Fruit fly (Drosophila melanogaster): ENCODE results near the gene mura.

Gene mura

DNA sequence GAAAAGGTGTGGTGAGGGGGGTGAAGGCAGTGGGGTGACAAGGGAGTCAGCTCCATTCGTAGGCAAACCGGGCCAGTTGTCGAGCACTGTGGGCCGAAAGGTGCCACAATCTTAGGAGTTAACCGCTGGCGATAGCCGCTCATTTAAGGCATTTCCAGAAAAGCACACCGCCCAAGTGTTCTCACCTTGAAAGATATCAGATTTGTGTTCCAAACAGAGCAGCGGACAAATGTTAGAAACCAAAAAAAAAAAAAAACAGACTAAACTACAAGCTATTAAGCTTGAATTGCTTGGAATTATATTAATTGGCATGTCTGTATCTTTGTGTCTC is 42.6 kb upstream of the mura start:
- TF ChIP-seq bab1 (GFP tag; optimal IDR thresholded peaks at IDR 0.05) (no peak), CG11617 (GFP tag; optimal IDR thresholded peaks at IDR 0.05) (no peak), kay (GFP tag; ENCODE audit: borderline replicate concordance) (no peak), ovo (GFP tag; optimal IDR thresholded peaks at IDR 0.05) (no peak), pad (GFP tag; optimal IDR thresholded peaks at IDR 0.05) (no peak), CG5204 (GFP tag; optimal IDR thresholded peaks at IDR 0.05) (no peak), cic (GFP tag; optimal IDR thresholded peaks at IDR 0.05) (no peak), Clk (GFP tag; optimal IDR thresholded peaks at IDR 0.05) (no peak), CG33017 (tag; optimal IDR thresholded peaks at IDR 0.05) (no peak), CG7101 (tag; optimal IDR thresholded peaks at IDR 0.05) (no peak), tj (GFP tag; optimal IDR thresholded peaks at IDR 0.05) (no peak), CG14711 (tag; optimal IDR thresholded peaks at IDR 0.05) (no peak), cnc (optimal IDR thresholded peaks at IDR 0.05) (no peak), Crg-1 (GFP tag; optimal IDR thresholded peaks at IDR 0.05) (no peak), CG12768 (GFP tag; optimal IDR thresholded peaks at IDR 0.05) (no peak)

DNA sequence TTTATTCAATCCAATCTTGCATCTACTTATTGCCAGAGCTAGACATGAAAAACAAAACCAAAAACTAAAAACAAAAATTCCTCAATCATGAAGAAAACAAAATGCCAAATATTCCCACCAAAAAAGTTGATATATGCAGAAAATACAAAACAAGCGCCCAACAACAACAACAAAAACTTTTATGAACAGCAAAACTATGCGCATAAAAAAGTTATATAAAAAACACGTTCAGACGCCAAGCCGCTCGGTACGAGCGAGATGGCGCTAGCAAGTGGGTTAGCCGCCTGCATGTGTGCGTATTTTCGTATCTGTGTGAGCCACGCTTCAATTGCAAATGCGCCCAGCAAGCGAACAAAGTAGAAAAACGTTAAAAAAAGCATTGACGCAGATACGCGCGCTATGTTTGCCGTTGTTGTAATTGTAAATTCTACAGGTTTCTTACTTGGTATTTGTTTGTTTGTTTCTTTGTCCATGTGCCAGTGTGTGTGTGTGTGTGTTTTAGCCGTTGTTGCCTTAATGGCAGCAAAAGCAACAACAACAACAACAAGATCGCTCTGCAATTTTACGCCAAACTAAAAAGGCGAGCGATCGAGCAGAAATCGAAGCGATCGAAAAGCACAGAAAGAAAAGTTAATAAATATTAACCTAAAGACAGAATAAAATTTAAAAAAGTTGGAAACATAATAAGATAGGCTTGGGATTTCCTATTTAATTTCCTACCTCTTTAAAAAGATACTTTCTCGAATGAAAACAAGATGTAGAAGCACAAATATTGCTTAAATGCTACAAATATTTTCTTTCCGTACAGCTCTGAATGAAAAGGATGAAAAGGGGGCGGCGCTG is 42.0 kb upstream of the mura start:
- TF ChIP-seq Crg-1 (GFP tag; optimal IDR thresholded peaks at IDR 0.05) (no peak), toe (GFP tag; optimal IDR thresholded peaks at IDR 0.05) (no peak), CG7101 (tag; optimal IDR thresholded peaks at IDR 0.05) (no peak), pad (GFP tag; optimal IDR thresholded peaks at IDR 0.05) (no peak), CG5204 (GFP tag; optimal IDR thresholded peaks at IDR 0.05) (no peak), CG11617 (GFP tag; optimal IDR thresholded peaks at IDR 0.05) (no peak), cic (GFP tag; optimal IDR thresholded peaks at IDR 0.05) (no peak), Hr96 (GFP tag; optimal IDR thresholded peaks at IDR 0.05) (no peak), cnc (optimal IDR thresholded peaks at IDR 0.05) (no peak), CG12768 (GFP tag; optimal IDR thresholded peaks at IDR 0.05) (no peak), CG7045 (GFP tag; optimal IDR thresholded peaks at IDR 0.05) (no peak), bab1 (GFP tag; optimal IDR thresholded peaks at IDR 0.05) (no peak), CG33017 (tag; optimal IDR thresholded peaks at IDR 0.05) (no peak), ovo (GFP tag; optimal IDR thresholded peaks at IDR 0.05) (peak; percentile 5), CG1620 (GFP tag; optimal IDR thresholded peaks at IDR 0.05) (no peak), Mnt (GFP tag; optimal IDR thresholded peaks at IDR 0.05) (peak; percentile 1), Clk (GFP tag; optimal IDR thresholded peaks at IDR 0.05) (no peak), kay (GFP tag; ENCODE audit: borderline replicate concordance) (no peak), tj (GFP tag; optimal IDR thresholded peaks at IDR 0.05) (peak; percentile 91)

DNA sequence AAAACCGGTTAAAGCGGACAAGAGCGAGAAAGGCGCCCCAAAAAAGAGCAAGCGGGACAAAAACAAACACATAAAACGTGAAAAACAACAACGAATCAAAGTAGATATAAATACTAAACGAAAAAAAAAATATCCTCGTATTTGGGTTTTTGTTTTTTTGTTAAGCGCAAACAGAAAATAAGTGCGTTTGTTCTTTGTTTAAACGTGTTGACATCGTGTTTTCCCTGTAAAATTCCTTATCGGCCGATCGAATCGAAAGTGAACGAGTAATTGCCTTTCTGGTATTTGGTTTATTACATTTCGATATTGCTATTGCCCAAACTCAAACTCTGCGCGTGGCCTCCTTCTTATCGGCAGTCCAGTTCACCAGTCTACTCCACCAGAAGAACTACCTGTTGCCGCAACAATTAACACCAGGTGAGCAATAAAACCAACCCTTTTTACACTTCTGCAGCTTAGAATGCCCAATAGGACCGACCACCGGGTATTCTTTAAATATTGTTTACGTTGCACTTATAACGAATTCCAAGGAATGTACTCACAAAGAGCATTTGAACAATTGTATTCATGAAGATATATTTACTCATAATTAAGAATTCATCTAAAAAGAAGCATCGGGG is 40.3 kb upstream of the mura start:
- TF ChIP-seq CG14711 (tag; optimal IDR thresholded peaks at IDR 0.05), result no peak
- TF ChIP-seq tj (GFP tag; optimal IDR thresholded peaks at IDR 0.05), result no peak
- TF ChIP-seq Crg-1 (GFP tag; optimal IDR thresholded peaks at IDR 0.05), result no peak
- TF ChIP-seq CG7045 (GFP tag; optimal IDR thresholded peaks at IDR 0.05), result no peak
- TF ChIP-seq pad (GFP tag; optimal IDR thresholded peaks at IDR 0.05), result no peak

DNA sequence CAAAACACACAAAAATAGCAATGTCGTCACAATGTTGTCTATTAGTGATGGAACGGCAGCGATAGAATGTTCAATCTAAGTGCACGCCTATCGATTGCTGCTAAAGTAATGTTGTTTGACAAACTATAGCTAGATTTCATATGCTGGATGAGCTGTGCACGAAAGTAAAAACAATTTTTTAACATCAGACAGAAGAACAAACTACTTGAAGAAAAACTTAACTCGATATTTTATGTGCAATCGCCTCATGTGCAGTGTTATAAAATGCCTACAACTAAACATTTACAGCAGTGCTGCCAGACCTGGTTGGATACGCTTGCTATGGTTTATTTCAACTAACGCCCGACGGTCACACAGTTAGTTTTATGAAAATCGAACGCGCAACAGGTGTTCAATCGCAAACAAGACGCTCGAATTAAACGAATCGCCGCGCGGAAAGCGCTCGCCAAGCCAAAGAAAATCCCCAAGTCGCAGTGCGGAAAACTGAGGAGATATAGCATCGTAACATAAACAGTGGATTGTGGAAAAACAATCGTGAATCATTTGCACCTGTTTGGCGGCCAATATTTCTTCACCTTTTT is 39.4 kb upstream of the mura start, which contains the start of the genes bocks and CG8312:
TSS of gene bocks (minus strand) at position 51 of the 581 bp plus-strand sequence.
TSS of gene CG8312 (plus strand) at position 358 of the 581 bp plus-strand sequence.
- TF ChIP-seq CG14711 (tag; optimal IDR thresholded peaks at IDR 0.05), result peak; percentile 65
- peak; percentile 38 for TF ChIP-seq Clk (GFP tag; optimal IDR thresholded peaks at IDR 0.05)
- peak; percentile 39 for TF ChIP-seq CG7045 (GFP tag; optimal IDR thresholded peaks at IDR 0.05)
- peak; percentile 62 for TF ChIP-seq cic (GFP tag; optimal IDR thresholded peaks at IDR 0.05)
- peak; percentile 67 for TF ChIP-seq CG1620 (GFP tag; optimal IDR thresholded peaks at IDR 0.05)
- TF ChIP-seq bab1 (GFP tag; optimal IDR thresholded peaks at IDR 0.05), result peak; percentile 83
- no peak for TF ChIP-seq Hr96 (GFP tag; optimal IDR thresholded peaks at IDR 0.05)
- TF ChIP-seq tj (GFP tag; optimal IDR thresholded peaks at IDR 0.05), result peak; percentile 59
- TF ChIP-seq Crg-1 (GFP tag; optimal IDR thresholded peaks at IDR 0.05), result peak; percentile 88
- TF ChIP-seq pad (GFP tag; optimal IDR thresholded peaks at IDR 0.05), result peak; percentile 61
- TF ChIP-seq CG7101 (tag; optimal IDR thresholded peaks at IDR 0.05), result peak; percentile 61
- TF ChIP-seq Mnt (GFP tag; optimal IDR thresholded peaks at IDR 0.05), result peak; percentile 82
- TF ChIP-seq kay (GFP tag; ENCODE audit: borderline replicate concordance), result no peak
- TF ChIP-seq CG33017 (tag; optimal IDR thresholded peaks at IDR 0.05), result peak; percentile 41
- TF ChIP-seq CG11617 (GFP tag; optimal IDR thresholded peaks at IDR 0.05), result peak; percentile 43
- peak; percentile 55 for TF ChIP-seq CG12768 (GFP tag; optimal IDR thresholded peaks at IDR 0.05)
- no peak for TF ChIP-seq CG5204 (GFP tag; optimal IDR thresholded peaks at IDR 0.05)
- TF ChIP-seq cnc (optimal IDR thresholded peaks at IDR 0.05), result no peak
- peak; percentile 59 for TF ChIP-seq toe (GFP tag; optimal IDR thresholded peaks at IDR 0.05)
- TF ChIP-seq ovo (GFP tag; optimal IDR thresholded peaks at IDR 0.05), result peak; percentile 38

DNA sequence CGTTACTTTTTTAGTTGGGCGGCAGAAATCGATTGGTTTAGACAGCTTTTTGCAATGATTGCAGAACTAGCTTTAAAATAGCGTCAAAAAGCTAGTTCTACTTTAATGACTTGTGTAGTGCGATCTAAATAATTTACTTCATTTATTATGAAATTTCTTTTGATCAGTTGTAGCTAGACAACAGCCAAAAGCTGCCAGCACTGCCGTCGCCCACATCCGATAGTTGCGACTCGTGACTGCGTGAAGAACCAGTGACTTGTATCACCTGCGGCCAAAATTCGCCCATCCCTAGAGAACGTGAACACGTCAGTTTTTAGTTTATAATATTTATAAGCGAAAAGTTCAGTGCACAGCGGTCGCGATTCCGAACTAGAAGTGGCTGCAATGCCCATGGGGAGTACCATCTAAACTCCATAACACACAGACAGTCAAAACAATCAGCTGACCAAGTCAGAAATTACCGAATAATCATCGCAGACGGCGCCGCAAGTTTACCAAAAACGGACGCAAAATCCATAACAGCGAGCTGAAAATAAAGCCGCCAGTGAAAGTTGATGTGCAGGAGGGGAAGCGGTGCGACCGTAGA is 35.1 kb upstream of the mura start, which contains the start of gene P58IPK:
TSS of gene P58IPK (plus strand) at position 280 of the 586 bp plus-strand sequence.
- TF ChIP-seq CG11617 (GFP tag; optimal IDR thresholded peaks at IDR 0.05) (peak; percentile 45), CG7101 (tag; optimal IDR thresholded peaks at IDR 0.05) (peak; percentile 53), CG5204 (GFP tag; optimal IDR thresholded peaks at IDR 0.05) (no peak), ovo (GFP tag; optimal IDR thresholded peaks at IDR 0.05) (no peak), toe (GFP tag; optimal IDR thresholded peaks at IDR 0.05) (peak; percentile 86), pad (GFP tag; optimal IDR thresholded peaks at IDR 0.05) (peak; percentile 51), Mnt (GFP tag; optimal IDR thresholded peaks at IDR 0.05) (peak; percentile 77), CG7045 (GFP tag; optimal IDR thresholded peaks at IDR 0.05) (peak; percentile 10), CG14711 (tag; optimal IDR thresholded peaks at IDR 0.05) (peak; percentile 49), CG33017 (tag; optimal IDR thresholded peaks at IDR 0.05) (peak; percentile 15), Crg-1 (GFP tag; optimal IDR thresholded peaks at IDR 0.05) (no peak), kay (GFP tag; ENCODE audit: borderline replicate concordance) (no peak), CG12768 (GFP tag; optimal IDR thresholded peaks at IDR 0.05) (peak; percentile 14), cnc (optimal IDR thresholded peaks at IDR 0.05) (no peak), Clk (GFP tag; optimal IDR thresholded peaks at IDR 0.05) (peak; percentile 31), bab1 (GFP tag; optimal IDR thresholded peaks at IDR 0.05) (peak; percentile 45), Hr96 (GFP tag; optimal IDR thresholded peaks at IDR 0.05) (no peak), tj (GFP tag; optimal IDR thresholded peaks at IDR 0.05) (peak; percentile 41), CG1620 (GFP tag; optimal IDR thresholded peaks at IDR 0.05) (peak; percentile 72), cic (GFP tag; optimal IDR thresholded peaks at IDR 0.05) (peak; percentile 46)

Measured in whole organism, adult.